Fruit fly (Drosophila melanogaster) S2 (cell line): ENCODE results near the gene LanB2.

Experiments used
- CG8478 ChIP-seq: fragments of >200 bp; optimal IDR thresholded peaks from 2 replicates; lab custom pipeline; 2018
- CTCF ChIP-seq, 2 experiments: fragments of >200 bp; optimal IDR thresholded peaks; 2 replicates each; lab custom pipeline; 2018

The LanB2 gene

dm6 chr3L:9614589-9615442, at the start of gene LanB2:
Gene LanB2, plus strand, starts transcription at chr3L:9614914.
- TF ChIP-seq CG8478 (lab: Kevin White, UChicago), result no peak
- peak in 1 of 2 experiments; percentile 14 for TF ChIP-seq CTCF (optimal IDR thresholded peaks at IDR 0.05; lab: Kevin White, UChicago)

dm6 chr3L:9566849-9567248, 47.9 kb upstream of the LanB2 start:
- TF ChIP-seq CG8478 (lab: Kevin White, UChicago) (no peak), CTCF (optimal IDR thresholded peaks at IDR 0.05; lab: Kevin White, UChicago) (no peak)

- TF ChIP-seq CG8478 (lab: Kevin White, UChicago) (no peak), CTCF (optimal IDR thresholded peaks at IDR 0.05; lab: Kevin White, UChicago) (no peak)
Measured at dm6 chr3L:9567748-9568147, 47.0 kb upstream of the LanB2 start.

- TF ChIP-seq CTCF (optimal IDR thresholded peaks at IDR 0.05; lab: Kevin White, UChicago), result no peak
- no peak for TF ChIP-seq CG8478 (lab: Kevin White, UChicago)
Measured at dm6 chr3L:9569194-9569593, 45.5 kb upstream of the LanB2 start.

dm6 chr3L:9569849-9570248, 44.9 kb upstream of the LanB2 start:
- no peak for TF ChIP-seq CTCF (optimal IDR thresholded peaks at IDR 0.05; lab: Kevin White, UChicago)
- no peak for TF ChIP-seq CG8478 (lab: Kevin White, UChicago)

dm6 chr3L:9571629-9572028, 43.1 kb upstream of the LanB2 start:
- TF ChIP-seq CTCF (optimal IDR thresholded peaks at IDR 0.05; lab: Kevin White, UChicago) (no peak), CG8478 (lab: Kevin White, UChicago) (no peak)

dm6 chr3L:9583388-9583787, 31.3 kb upstream of the LanB2 start:
- TF ChIP-seq CG8478 (lab: Kevin White, UChicago) (no peak), CTCF (optimal IDR thresholded peaks at IDR 0.05; lab: Kevin White, UChicago) (no peak)

- TF ChIP-seq CTCF (optimal IDR thresholded peaks at IDR 0.05; lab: Kevin White, UChicago) (no peak), CG8478 (lab: Kevin White, UChicago) (no peak)
Measured at dm6 chr3L:9597464-9597863, 17.2 kb upstream of the LanB2 start, which contains the start of gene Tmc. Gene Tmc, plus strand, starts transcription at chr3L:9597764.

dm6 chr3L:9598688-9599087, 16.0 kb upstream of the LanB2 start, which contains the start of gene CG3222:
Gene CG3222, plus strand, starts transcription at chr3L:9598988.
- TF ChIP-seq CTCF (optimal IDR thresholded peaks at IDR 0.05; lab: Kevin White, UChicago), result no peak

dm6 chr3L:9601225-9601624, 13.5 kb upstream of the LanB2 start, which contains the start of the genes CG3088 and CG3306:
Gene CG3088, minus strand, starts transcription at chr3L:9601325.
Gene CG3306, plus strand, starts transcription at chr3L:9601523.
- TF ChIP-seq CG8478 (lab: Kevin White, UChicago) (no peak), CTCF (optimal IDR thresholded peaks at IDR 0.05; lab: Kevin White, UChicago) (no peak)

- peak; percentile 82 to 96 for TF ChIP-seq CTCF (optimal IDR thresholded peaks at IDR 0.05; lab: Kevin White, UChicago)
- no peak for TF ChIP-seq CG8478 (lab: Kevin White, UChicago)
Measured at dm6 chr3L:9613960-9614588, 640 bp upstream of the LanB2 start.

dm6 chr3L:9615443-9616141, 878 bp downstream of the LanB2 start:
- TF ChIP-seq CG8478 (lab: Kevin White, UChicago) (no peak), CTCF (optimal IDR thresholded peaks at IDR 0.05; lab: Kevin White, UChicago) (no peak)

dm6 chr3L:9624014-9624413, 9.3 kb downstream of the LanB2 start, which contains the start of gene CG3335:
Gene CG3335, plus strand, starts transcription at chr3L:9624237.
- TF ChIP-seq CTCF (optimal IDR thresholded peaks at IDR 0.05; lab: Kevin White, UChicago) (no peak), CG8478 (lab: Kevin White, UChicago) (no peak)

dm6 chr3L:9628376-9628775, 13.7 kb downstream of the LanB2 start, which contains the start of gene Cyp40:
Gene Cyp40, plus strand, starts transcription at chr3L:9628676.
- TF ChIP-seq CG8478 (lab: Kevin White, UChicago) (no peak), CTCF (optimal IDR thresholded peaks at IDR 0.05; lab: Kevin White, UChicago) (no peak)
